Fruit fly (Drosophila melanogaster) whole organism, embryonic: Measurements from ENCODE around the gene Iru.
A peak's percentile ranks its signal among the peaks of the same experiment; 100 is the strongest.

Source experiments
- ATbp ChIP-seq: fragments of 200-800 bp; sonication (Bioruptor generic); optimal IDR thresholded peaks from 2 replicates; lab custom pipeline; 2017; ENCODE audit warnings: missing biosample characterization, mild to moderate bottlenecking, missing genetic modification characterization, missing genetic modification reagents
- Blimp-1 ChIP-seq: fragments of 200-800 bp; sonication (Bioruptor generic); optimal IDR thresholded peaks from 3 replicates; lab custom pipeline; 2018; ENCODE audit warnings: missing biosample characterization, missing genetic modification characterization, mild to moderate bottlenecking, moderate library complexity, missing genetic modification reagents
- CG10267 ChIP-seq: fragments of 200-800 bp; sonication (Bioruptor generic); optimal IDR thresholded peaks from 2 replicates; lab custom pipeline; 2018; ENCODE audit warnings: missing biosample characterization, mild to moderate bottlenecking, missing genetic modification characterization, moderate library complexity
- CG10321 ChIP-seq: fragments of 200-800 bp; sonication (Bioruptor generic); IDR thresholded peaks from 2 replicates; pipeline ENCODE4 v1.3.6; 2022; ENCODE audit warnings: missing biosample characterization, missing genetic modification characterization
- CG11247 ChIP-seq: fragments of 200-800 bp; sonication (Bioruptor generic); IDR thresholded peaks from 2 replicates; pipeline ENCODE4 v1.3.6; 2022; ENCODE audit warnings: missing biosample characterization, missing genetic modification characterization
- CG11696 ChIP-seq: fragments of 200-800 bp; sonication (Bioruptor generic); IDR thresholded peaks from 2 replicates; pipeline ENCODE4 v1.3.6; 2022; ENCODE audit warnings: missing biosample characterization, missing genetic modification characterization
- CG12391 ChIP-seq: fragments of 200-800 bp; sonication (Bioruptor generic); optimal IDR thresholded peaks from 3 replicates; lab custom pipeline; 2018; ENCODE audit warnings: missing biosample characterization, mild to moderate bottlenecking, missing genetic modification characterization, moderate library complexity
- CG15479 ChIP-seq: fragments of 200-800 bp; sonication (Bioruptor generic); optimal IDR thresholded peaks from 3 replicates; lab custom pipeline; 2019; ENCODE audit warnings: missing biosample characterization, mild to moderate bottlenecking, missing genetic modification characterization, moderate library complexity
- CG17359 ChIP-seq: fragments of 200-800 bp; sonication (Bioruptor generic); optimal IDR thresholded peaks from 3 replicates; lab custom pipeline; 2018; ENCODE audit warnings: missing biosample characterization, mild to moderate bottlenecking, missing genetic modification characterization, moderate library complexity
- CG17361 ChIP-seq: fragments of 200-800 bp; sonication (Bioruptor generic); IDR thresholded peaks from 3 replicates; pipeline ENCODE4 v1.3.6; 2022; ENCODE audit warnings: missing biosample characterization, missing genetic modification characterization
- CG18011 ChIP-seq: fragments of 200-800 bp; sonication (Bioruptor generic); optimal IDR thresholded peaks from 2 replicates; lab custom pipeline; 2017; ENCODE audit warnings: missing biosample characterization, missing genetic modification characterization, mild to moderate bottlenecking, moderate library complexity, missing genotype
- CG31365 ChIP-seq: fragments of 200-800 bp; sonication (Bioruptor generic); optimal IDR thresholded peaks from 2 replicates; lab custom pipeline; 2018; ENCODE audit warnings: missing biosample characterization, mild to moderate bottlenecking, missing genetic modification characterization
- CG4707 ChIP-seq: fragments of 200-800 bp; sonication (Bioruptor generic); optimal IDR thresholded peaks from 2 replicates; lab custom pipeline; 2018; ENCODE audit warnings: missing biosample characterization, mild to moderate bottlenecking, missing genetic modification characterization, moderate library complexity
- CG7786 ChIP-seq: fragments of 200-800 bp; sonication (Bioruptor generic); optimal IDR thresholded peaks from 2 replicates; lab custom pipeline; 2016; ENCODE audit warnings: missing biosample characterization, missing genetic modification characterization
- CG8281 ChIP-seq: fragments of 200-800 bp; sonication (Bioruptor generic); optimal IDR thresholded peaks from 2 replicates; lab custom pipeline; 2018; ENCODE audit warnings: missing biosample characterization, mild to moderate bottlenecking, missing genetic modification characterization, moderate library complexity
- CG8290 ChIP-seq, 3 experiments: fragments of 200-800 bp; sonication (Bioruptor generic); optimal IDR thresholded peaks; 2 replicates each; lab custom pipeline; 2016 to 2019; ENCODE audit warnings: missing biosample characterization in 3 of 3, missing genetic modification characterization in 3 of 3, mild to moderate bottlenecking in 2 of 3, moderate library complexity in 1 of 3
- CG9215 ChIP-seq: fragments of 200-800 bp; sonication (Bioruptor generic); IDR thresholded peaks from 2 replicates; pipeline ENCODE4 v1.3.6; 2022; ENCODE audit warnings: missing biosample characterization, missing genetic modification characterization
- CG9609 ChIP-seq: fragments of 200-800 bp; sonication (Bioruptor generic); optimal IDR thresholded peaks from 3 replicates; lab custom pipeline; 2016; ENCODE audit warnings: missing biosample characterization, missing genetic modification characterization
- CG9817 ChIP-seq: fragments of 200-800 bp; sonication (Bioruptor generic); optimal IDR thresholded peaks from 2 replicates; lab custom pipeline; 2018; ENCODE audit warnings: missing biosample characterization, mild to moderate bottlenecking, missing genetic modification characterization, moderate library complexity
- CG9876 ChIP-seq: fragments of 200-800 bp; sonication (Bioruptor generic); optimal IDR thresholded peaks from 2 replicates; lab custom pipeline; 2016; ENCODE audit warnings: missing biosample characterization, missing genetic modification characterization
- Dll ChIP-seq: fragments of 200-800 bp; sonication (Bioruptor generic); IDR thresholded peaks from 4 replicates; pipeline ENCODE4 v1.3.6; 2022; ENCODE audit warnings: missing biosample characterization, missing genetic modification characterization; ENCODE audit not compliant: partially characterized antibody
- Eip74EF ChIP-seq, 2 experiments: fragments of 200-800 bp in 1 of 2; fragments of >200 bp in 1 of 2; sonication (Bioruptor generic) in 1 of 2; optimal IDR thresholded peaks; 2 replicates each; lab custom pipeline; 2017 to 2019; ENCODE audit warnings: missing biosample characterization in 2 of 2, missing genetic modification characterization in 2 of 2, mild to moderate bottlenecking in 1 of 2, moderate library complexity in 1 of 2
- H15 ChIP-seq: fragments of 200-800 bp; sonication (Bioruptor generic); IDR thresholded peaks from 3 replicates; pipeline ENCODE4 v1.3.6; 2022; ENCODE audit warnings: missing biosample characterization, missing genetic modification characterization
- Hsf ChIP-seq: fragments of 200-800 bp; sonication (Bioruptor generic); optimal IDR thresholded peaks from 3 replicates; lab custom pipeline; 2016; ENCODE audit warnings: missing biosample characterization, missing genetic modification characterization
- MTF-1 ChIP-seq: fragments of 200-800 bp; sonication (Bioruptor generic); optimal IDR thresholded peaks from 2 replicates; lab custom pipeline; 2018; ENCODE audit warnings: missing biosample characterization, mild to moderate bottlenecking, missing genetic modification characterization, borderline replicate concordance
- Mrtf ChIP-seq: fragments of 200-800 bp; sonication (Bioruptor generic); IDR thresholded peaks from 3 replicates; pipeline ENCODE4 v1.3.6; 2022; ENCODE audit warnings: missing biosample characterization, missing genetic modification characterization
- Rx ChIP-seq: fragments of 200-800 bp; sonication (Bioruptor generic); IDR thresholded peaks from 2 replicates; pipeline ENCODE4 v1.3.6; 2022; ENCODE audit warnings: missing biosample characterization, missing genetic modification characterization
- Spps ChIP-seq: fragments of 200-800 bp; sonication (Bioruptor generic); optimal IDR thresholded peaks from 2 replicates; lab custom pipeline; 2018; ENCODE audit warnings: missing biosample characterization, mild to moderate bottlenecking, missing genetic modification characterization
- Sry-β ChIP-seq: fragments of 200-800 bp; sonication (Bioruptor generic); optimal IDR thresholded peaks from 2 replicates; lab custom pipeline; 2018; ENCODE audit warnings: missing biosample characterization, mild to moderate bottlenecking, missing genetic modification characterization, moderate library complexity
- Taf1 ChIP-seq: fragments of 200-800 bp; sonication (Bioruptor generic); IDR thresholded peaks from 2 replicates; pipeline ENCODE4 v1.3.6; 2022; ENCODE audit warnings: missing biosample characterization, missing genetic modification characterization
- al ChIP-seq: fragments of 200-800 bp; sonication (Bioruptor generic); IDR thresholded peaks from 2 replicates; pipeline ENCODE4 v1.3.6; 2022; ENCODE audit warnings: missing biosample characterization, missing genetic modification characterization
- corto ChIP-seq: fragments of 200-800 bp; sonication (Bioruptor generic); optimal IDR thresholded peaks from 2 replicates; lab custom pipeline; 2016; ENCODE audit warnings: missing biosample characterization, mild to moderate bottlenecking, missing genetic modification characterization, moderate library complexity
- croc ChIP-seq: fragments of 200-800 bp; sonication (Bioruptor generic); conservative IDR thresholded peaks from 3 replicates; pipeline ENCODE4 v1.3.6; 2022; ENCODE audit warnings: missing biosample characterization, missing genetic modification characterization
- dan ChIP-seq: fragments of 200-800 bp; sonication (Bioruptor generic); IDR thresholded peaks from 2 replicates; pipeline ENCODE4 v1.3.6; 2022; ENCODE audit warnings: missing biosample characterization, missing genetic modification characterization
- dpn ChIP-seq, 2 experiments: fragments of 200-800 bp; sonication (Bioruptor generic); optimal IDR thresholded peaks; 3 replicates each; lab custom pipeline; 2016; ENCODE audit warnings: missing biosample characterization in 2 of 2, missing genetic modification characterization in 2 of 2
- en ChIP-seq: fragments of 200-800 bp; sonication (Bioruptor generic); optimal IDR thresholded peaks from 2 replicates; lab custom pipeline; 2016; ENCODE audit warnings: missing biosample characterization, missing genetic modification characterization
- fd102C ChIP-seq: fragments of 200-800 bp; sonication (Bioruptor generic); optimal IDR thresholded peaks from 2 replicates; lab custom pipeline; 2018; ENCODE audit warnings: missing biosample characterization, mild to moderate bottlenecking, missing genetic modification characterization, moderate library complexity
- hbn ChIP-seq: fragments of 200-800 bp; sonication (Bioruptor generic); IDR thresholded peaks from 2 replicates; pipeline ENCODE4 v1.3.6; 2022; ENCODE audit warnings: missing biosample characterization, missing genetic modification characterization; ENCODE audit not compliant: partially characterized antibody
- knrl ChIP-seq: fragments of 200-800 bp; sonication (Bioruptor generic); IDR thresholded peaks from 3 replicates; pipeline ENCODE4 v1.3.6; 2022; ENCODE audit warnings: missing biosample characterization, missing genetic modification characterization; ENCODE audit not compliant: partially characterized antibody
- mam ChIP-seq: fragments of 200-800 bp; sonication (Bioruptor generic); optimal IDR thresholded peaks from 3 replicates; lab custom pipeline; 2016; ENCODE audit warnings: missing biosample characterization, missing genetic modification characterization
- peb ChIP-seq: fragments of 200-800 bp; sonication (Bioruptor generic); IDR thresholded peaks from 2 replicates; pipeline ENCODE4 v1.3.6; 2022; ENCODE audit warnings: missing biosample characterization, missing genetic modification characterization
- pnt ChIP-seq: fragments of 200-800 bp; sonication (Bioruptor generic); optimal IDR thresholded peaks from 3 replicates; lab custom pipeline; 2016; ENCODE audit warnings: missing biosample characterization, missing genetic modification characterization
- pum ChIP-seq: fragments of 200-800 bp; sonication (Bioruptor generic); optimal IDR thresholded peaks from 2 replicates; lab custom pipeline; 2016; ENCODE audit warnings: missing biosample characterization, missing genetic modification characterization
- sc ChIP-seq, 3 experiments: fragments of >200 bp in 2 of 3; fragments of 200-800 bp in 1 of 3; sonication (Bioruptor generic) in 1 of 3; optimal IDR thresholded peaks; 2 replicates in 2 of 3; 3 replicates in 1 of 3; lab custom pipeline; 2017; ENCODE audit warnings: mild to moderate bottlenecking in 1 of 3, missing biosample characterization in 1 of 3, missing genetic modification characterization in 1 of 3, missing genetic modification reagents in 1 of 3
- shn ChIP-seq: fragments of 200-800 bp; sonication (Bioruptor generic); optimal IDR thresholded peaks from 3 replicates; lab custom pipeline; 2016; ENCODE audit warnings: missing biosample characterization, missing genetic modification characterization
- stc ChIP-seq: fragments of 200-800 bp; sonication (Bioruptor generic); IDR thresholded peaks from 2 replicates; pipeline ENCODE4 v1.3.6; 2022; ENCODE audit warnings: missing biosample characterization, missing genetic modification characterization
- sug ChIP-seq: fragments of 200-800 bp; optimal IDR thresholded peaks from 2 replicates; lab custom pipeline; 2019; ENCODE audit warnings: missing biosample characterization, mild to moderate bottlenecking, missing genetic modification characterization, moderate library complexity
- trem ChIP-seq: fragments of 200-800 bp; optimal IDR thresholded peaks from 3 replicates; lab custom pipeline; 2019; ENCODE audit warnings: missing biosample characterization, mild to moderate bottlenecking, missing genetic modification characterization, moderate library complexity
- ttk ChIP-seq: fragments of 200-800 bp; sonication (Bioruptor generic); IDR thresholded peaks from 2 replicates; pipeline ENCODE4 v2.1.2; 2022; ENCODE audit warnings: missing biosample characterization, missing genetic modification characterization

Iru gene

dm6 chr3R:9038652-9039051 is 32.4 kb downstream of the Iru start, which contains the start of gene hyx (continued):
- peak; percentile 29; the same call in 1 of the 2 replicates for TF ChIP-seq ttk (GFP tag; lab: Robert Waterston, UW)
- TF ChIP-seq CG8290 (GFP tag; optimal IDR thresholded peaks at IDR 0.05; lab: Kevin White, UChicago), result peak; percentile 27
- TF ChIP-seq CG8290 (tag; optimal IDR thresholded peaks at IDR 0.05; lab: Kevin White, UChicago), result peak in 1 of 2 experiments; percentile 86
- no peak for TF ChIP-seq CG15479 (GFP tag; lab: Kevin White, UChicago)
- TF ChIP-seq CG11696, result no peak
- TF ChIP-seq Eip74EF (GFP tag; optimal IDR thresholded peaks at IDR 0.05; lab: Kevin White, UChicago), result no peak
- TF ChIP-seq CG12391 (tag; lab: Kevin White, UChicago), result peak; percentile 67
- no peak for TF ChIP-seq croc (GFP tag; lab: Robert Waterston, UW)
- no peak for TF ChIP-seq MTF-1 (GFP tag; lab: Kevin White, UChicago)
- TF ChIP-seq corto, result no peak
- TF ChIP-seq ATbp, result no peak
- TF ChIP-seq hbn (GFP tag; lab: Robert Waterston, UW), result peak; percentile 84
- no peak for TF ChIP-seq dan (GFP tag; lab: Robert Waterston, UW)
- 0 out of 2 replicates have a peak, but pooled peaks have one; percentile 41 for TF ChIP-seq Taf1 (GFP tag; lab: Robert Waterston, UW)
- peak; percentile 44 for TF ChIP-seq CG17359 (tag; lab: Kevin White, UChicago)
- no peak for TF ChIP-seq CG9215 (GFP tag; lab: Robert Waterston, UW)
- TF ChIP-seq CG9817 (tag; lab: Kevin White, UChicago), result peak; percentile 9
- no peak for TF ChIP-seq CG8281 (tag; lab: Kevin White, UChicago)
- peak; percentile 14 for TF ChIP-seq Sry-β (GFP tag; lab: Kevin White, UChicago)
- 0 out of 2 replicates have a peak, but pooled peaks have one; percentile 31 for TF ChIP-seq al (GFP tag; lab: Robert Waterston, UW)
- TF ChIP-seq Mrtf (GFP tag; lab: Robert Waterston, UW), result no peak
- TF ChIP-seq shn (GFP tag; lab: Kevin White, UChicago), result peak; percentile 20
- TF ChIP-seq stc (GFP tag; lab: Robert Waterston, UW), result no peak
- TF ChIP-seq sug, result peak; percentile 61
- TF ChIP-seq sc (optimal IDR thresholded peaks at IDR 0.05; lab: Kevin White, UChicago), result no peak
- TF ChIP-seq sc (GFP tag; optimal IDR thresholded peaks at IDR 0.05; lab: Kevin White, UChicago), result no peak
- TF ChIP-seq CG10321 (GFP tag; lab: Robert Waterston, UW), result no peak
- peak in 1 of 2 experiments; percentile 53 for TF ChIP-seq dpn (GFP tag; optimal IDR thresholded peaks at IDR 0.05; lab: Kevin White, UChicago)
- no peak for TF ChIP-seq CG4707
- peak; percentile 93 for TF ChIP-seq Dll (GFP tag; lab: Robert Waterston, UW)
- TF ChIP-seq Spps (tag; lab: Kevin White, UChicago), result no peak
- TF ChIP-seq CG9876 (GFP tag; lab: Kevin White, UChicago), result no peak
- no peak for TF ChIP-seq pnt (GFP tag; lab: Kevin White, UChicago)
- TF ChIP-seq Blimp-1, result peak; percentile 3
- TF ChIP-seq pum (GFP tag; lab: Kevin White, UChicago), result peak; percentile 10
- peak; percentile 53 for TF ChIP-seq CG10267 (tag; lab: Kevin White, UChicago)
- no peak for TF ChIP-seq CG7786
- no peak for TF ChIP-seq peb (GFP tag; lab: Robert Waterston, UW)
- no peak; the same call in 1 of the 3 replicates for TF ChIP-seq knrl (GFP tag; lab: Robert Waterston, UW)
- TF ChIP-seq fd102C, result peak; percentile 7
- TF ChIP-seq Rx (GFP tag; lab: Robert Waterston, UW), result no peak
- peak; percentile 8 for TF ChIP-seq CG9609
- TF ChIP-seq CG31365, result no peak
- TF ChIP-seq CG18011 (GFP tag; lab: Kevin White, UChicago), result peak; percentile 31
- TF ChIP-seq CG17361 (GFP tag; lab: Robert Waterston, UW), result 0 out of 3 replicates have a peak, but pooled peaks have one; percentile 15
- TF ChIP-seq mam, result peak; percentile 59
- peak; percentile 36 for TF ChIP-seq Hsf (GFP tag; lab: Kevin White, UChicago)
- TF ChIP-seq CG11247 (GFP tag; lab: Robert Waterston, UW), result no peak
- no peak for TF ChIP-seq H15
- no peak for TF ChIP-seq en (GFP tag; lab: Kevin White, UChicago)
- TF ChIP-seq trem, result peak; percentile 3
